Fruit fly (Drosophila melanogaster) whole organism, embryonic: ENCODE results near the gene Sumo.

Experiments used
- Atf3 ChIP-seq: fragments of 200-800 bp; sonication (Bioruptor generic); optimal IDR thresholded peaks from 3 replicates; lab custom pipeline; 2016; ENCODE audit warnings: missing biosample characterization, missing genetic modification characterization
- CG12391 ChIP-seq: fragments of 200-800 bp; sonication (Bioruptor generic); optimal IDR thresholded peaks from 3 replicates; lab custom pipeline; 2018; ENCODE audit warnings: missing biosample characterization, mild to moderate bottlenecking, missing genetic modification characterization, moderate library complexity
- CG12942 ChIP-seq: fragments of 200-800 bp; sonication (Bioruptor generic); optimal IDR thresholded peaks from 3 replicates; lab custom pipeline; 2016; ENCODE audit warnings: missing biosample characterization, missing genetic modification characterization
- CG13287 ChIP-seq: fragments of 200-800 bp; sonication (Bioruptor generic); IDR thresholded peaks from 2 replicates; pipeline ENCODE4 v1.3.6; 2022; ENCODE audit warnings: missing biosample characterization, missing genetic modification characterization; ENCODE audit not compliant: partially characterized antibody
- CG15479 ChIP-seq: fragments of 200-800 bp; sonication (Bioruptor generic); optimal IDR thresholded peaks from 3 replicates; lab custom pipeline; 2019; ENCODE audit warnings: missing biosample characterization, mild to moderate bottlenecking, missing genetic modification characterization, moderate library complexity
- CG15514 ChIP-seq: fragments of 200-800 bp; sonication (Bioruptor generic); optimal IDR thresholded peaks from 3 replicates; lab custom pipeline; 2017; ENCODE audit warnings: missing biosample characterization, missing genetic modification characterization, mild to moderate bottlenecking, moderate library complexity, missing genetic modification reagents
- CG1647 ChIP-seq: fragments of 200-800 bp; sonication (Bioruptor generic); optimal IDR thresholded peaks from 3 replicates; lab custom pipeline; 2016; ENCODE audit warnings: missing biosample characterization, missing genetic modification characterization
- CG1832 ChIP-seq: fragments of 200-800 bp; sonication (Bioruptor generic); optimal IDR thresholded peaks from 2 replicates; lab custom pipeline; 2017; ENCODE audit warnings: missing biosample characterization, mild to moderate bottlenecking, missing genetic modification characterization, inconsistent platforms
- CG18764 ChIP-seq: fragments of 200-800 bp; sonication (Bioruptor generic); optimal IDR thresholded peaks from 3 replicates; lab custom pipeline; 2016; ENCODE audit warnings: missing biosample characterization, missing genetic modification characterization
- CG2889 ChIP-seq: fragments of 200-800 bp; sonication (Bioruptor generic); IDR thresholded peaks from 3 replicates; pipeline ENCODE4 v1.3.6; 2022; ENCODE audit warnings: missing biosample characterization, missing genetic modification characterization
- CG31388 ChIP-seq: fragments of 200-800 bp; sonication (Bioruptor generic); optimal IDR thresholded peaks from 2 replicates; lab custom pipeline; 2016; ENCODE audit warnings: missing biosample characterization, missing genetic modification characterization
- CG31441 ChIP-seq: fragments of 200-800 bp; sonication (Bioruptor generic); IDR thresholded peaks from 2 replicates; pipeline ENCODE4 v1.3.6; 2022; ENCODE audit warnings: missing biosample characterization, missing genetic modification characterization
- CG43689 ChIP-seq: fragments of 200-800 bp; sonication (Bioruptor generic); IDR thresholded peaks from 2 replicates; pipeline ENCODE4 v1.3.6; 2022; ENCODE audit warnings: missing biosample characterization, missing genetic modification characterization
- CG4424 ChIP-seq: fragments of 200-800 bp; sonication (Bioruptor generic); optimal IDR thresholded peaks from 3 replicates; lab custom pipeline; 2016; ENCODE audit warnings: missing biosample characterization, missing genetic modification characterization
- CG4617 ChIP-seq: fragments of 200-800 bp; sonication (Bioruptor generic); optimal IDR thresholded peaks from 3 replicates; lab custom pipeline; 2016; ENCODE audit warnings: missing biosample characterization, missing genetic modification characterization, borderline replicate concordance
- CG6175 ChIP-seq: fragments of 200-800 bp; sonication (Bioruptor generic); IDR thresholded peaks from 3 replicates; pipeline ENCODE4 v1.3.6; 2022; ENCODE audit warnings: missing biosample characterization, missing genetic modification characterization
- CG9797 ChIP-seq: fragments of 200-800 bp; sonication (Bioruptor generic); optimal IDR thresholded peaks from 3 replicates; lab custom pipeline; 2018; ENCODE audit warnings: missing biosample characterization, mild to moderate bottlenecking, missing genetic modification characterization
- Dek ChIP-seq: fragments of 200-800 bp; sonication (Bioruptor generic); optimal IDR thresholded peaks from 3 replicates; lab custom pipeline; 2019; ENCODE audit warnings: missing biosample characterization, mild to moderate bottlenecking, missing genetic modification characterization, moderate library complexity
- Dip3 ChIP-seq: fragments of 200-800 bp; sonication (Bioruptor generic); optimal IDR thresholded peaks from 3 replicates; lab custom pipeline; 2016; ENCODE audit warnings: missing biosample characterization, missing genetic modification characterization
- Elba2 ChIP-seq: fragments of 200-800 bp; sonication (Bioruptor generic); optimal IDR thresholded peaks from 3 replicates; lab custom pipeline; 2016; ENCODE audit warnings: missing biosample characterization, missing genetic modification characterization
- Ets65A ChIP-seq: fragments of 200-800 bp; sonication (Bioruptor generic); peaks from one replicate; lab custom pipeline; 2016; ENCODE audit warnings: missing biosample characterization, missing genetic modification characterization
- GATAe ChIP-seq: fragments of 200-800 bp; sonication (Bioruptor generic); conservative IDR thresholded peaks from 2 replicates; pipeline ENCODE4 v1.3.6; 2022; ENCODE audit warnings: missing biosample characterization, missing genetic modification characterization
- HHEX ChIP-seq: fragments of 200-800 bp; sonication (Bioruptor generic); optimal IDR thresholded peaks from 3 replicates; lab custom pipeline; 2017; ENCODE audit warnings: missing biosample characterization, mild to moderate bottlenecking, missing genetic modification characterization, missing genetic modification reagents
- Hr39 ChIP-seq: fragments of >200 bp; optimal IDR thresholded peaks from 2 replicates; lab custom pipeline; 2017
- Lhr ChIP-seq: fragments of 200-800 bp; sonication (Bioruptor generic); optimal IDR thresholded peaks from 3 replicates; lab custom pipeline; 2017; ENCODE audit warnings: mild to moderate bottlenecking, missing biosample characterization, missing genetic modification reagents, missing genetic modification characterization
- Lpt ChIP-seq: fragments of >200 bp; optimal IDR thresholded peaks from 2 replicates; lab custom pipeline; 2018; ENCODE audit warnings: missing biosample characterization, missing genetic modification characterization
- Mad ChIP-seq: fragments of 200-800 bp; sonication (Bioruptor generic); optimal IDR thresholded peaks from 2 replicates; lab custom pipeline; 2016; ENCODE audit warnings: missing biosample characterization, missing genetic modification characterization
- Myb ChIP-seq: fragments of 200-800 bp; sonication (Bioruptor generic); optimal IDR thresholded peaks from 2 replicates; lab custom pipeline; 2016; ENCODE audit warnings: missing biosample characterization, missing genetic modification characterization
- Nf-YA ChIP-seq: fragments of 200-800 bp; sonication (Bioruptor generic); IDR thresholded peaks from 2 replicates; pipeline ENCODE4 v1.3.6; 2022; ENCODE audit warnings: missing biosample characterization, missing genetic modification characterization
- Poxn ChIP-seq: fragments of 200-800 bp; sonication (Bioruptor generic); IDR thresholded peaks from 2 replicates; pipeline ENCODE4 v1.3.6; 2022; ENCODE audit warnings: missing biosample characterization, missing genetic modification characterization
- Taf1 ChIP-seq: fragments of 200-800 bp; sonication (Bioruptor generic); IDR thresholded peaks from 2 replicates; pipeline ENCODE4 v1.3.6; 2022; ENCODE audit warnings: missing biosample characterization, missing genetic modification characterization
- Usf ChIP-seq: fragments of 200-800 bp; sonication (Bioruptor generic); optimal IDR thresholded peaks from 2 replicates; lab custom pipeline; 2017; ENCODE audit warnings: missing genotype, missing biosample characterization, missing genetic modification characterization
- YL-1 ChIP-seq: fragments of 200-800 bp; sonication (Bioruptor generic); optimal IDR thresholded peaks from 3 replicates; lab custom pipeline; 2017; ENCODE audit warnings: missing biosample characterization, mild to moderate bottlenecking, missing genetic modification characterization
- ash1 ChIP-seq: fragments of 200-800 bp; sonication (Bioruptor generic); optimal IDR thresholded peaks from 2 replicates; lab custom pipeline; 2018; ENCODE audit warnings: missing biosample characterization, mild to moderate bottlenecking, missing genetic modification characterization
- cato ChIP-seq: fragments of 200-800 bp; sonication (Bioruptor generic); optimal IDR thresholded peaks from 2 replicates; lab custom pipeline; 2016; ENCODE audit warnings: missing biosample characterization, missing genetic modification characterization, borderline replicate concordance
- danr ChIP-seq: fragments of 200-800 bp; sonication (Bioruptor generic); IDR thresholded peaks from 2 replicates; pipeline ENCODE4 v1.3.6; 2022; ENCODE audit warnings: missing biosample characterization, missing genetic modification characterization
- dmrt99B ChIP-seq: fragments of 200-800 bp; sonication (Bioruptor generic); optimal IDR thresholded peaks from 2 replicates; lab custom pipeline; 2018; ENCODE audit warnings: missing biosample characterization, mild to moderate bottlenecking, missing genetic modification characterization, moderate library complexity
- emc ChIP-seq: fragments of 200-800 bp; sonication (Bioruptor generic); optimal IDR thresholded peaks from 2 replicates; lab custom pipeline; 2016; ENCODE audit warnings: missing biosample characterization, missing genetic modification characterization
- exex ChIP-seq: fragments of 200-800 bp; sonication (Bioruptor generic); optimal IDR thresholded peaks from 4 replicates; lab custom pipeline; 2018; ENCODE audit warnings: missing biosample characterization, mild to moderate bottlenecking, missing genetic modification characterization, moderate library complexity
- fd102C ChIP-seq: fragments of 200-800 bp; sonication (Bioruptor generic); optimal IDR thresholded peaks from 2 replicates; lab custom pipeline; 2018; ENCODE audit warnings: missing biosample characterization, mild to moderate bottlenecking, missing genetic modification characterization, moderate library complexity
- gro ChIP-seq: fragments of 200-800 bp; sonication (Bioruptor generic); optimal IDR thresholded peaks from 2 replicates; lab custom pipeline; 2016; ENCODE audit warnings: missing biosample characterization, missing genetic modification characterization
- h ChIP-seq: fragments of >200 bp; optimal IDR thresholded peaks from 2 replicates; lab custom pipeline; 2017
- hkb ChIP-seq, 2 experiments: fragments of 200-800 bp in 1 of 2; fragments of >200 bp in 1 of 2; sonication (Bioruptor generic) in 1 of 2; IDR thresholded peaks in 1 of 2; optimal IDR thresholded peaks in 1 of 2; 2 replicates each; pipeline versions ENCODE4 v1.3.6 to Lab custom; 2017 to 2022; ENCODE audit warnings: missing biosample characterization in 1 of 2, missing genetic modification characterization in 1 of 2
- jing ChIP-seq: fragments of 200-800 bp; sonication (Bioruptor generic); optimal IDR thresholded peaks from 2 replicates; lab custom pipeline; 2018; ENCODE audit warnings: missing biosample characterization, mild to moderate bottlenecking, missing genetic modification characterization
- maf-S ChIP-seq: fragments of 200-800 bp; sonication (Bioruptor generic); optimal IDR thresholded peaks from 2 replicates; lab custom pipeline; 2016; ENCODE audit warnings: missing biosample characterization, missing genetic modification characterization
- otp ChIP-seq: fragments of 200-800 bp; sonication (Bioruptor generic); IDR thresholded peaks from 3 replicates; pipeline ENCODE4, ENCODE4 v1.3.6; 2022; ENCODE audit warnings: missing biosample characterization, missing genetic modification characterization
- pan ChIP-seq, 4 experiments: fragments of >200 bp in 3 of 4; fragments of 200-800 bp in 1 of 4; sonication (Bioruptor generic) in 1 of 4; optimal IDR thresholded peaks in 3 of 4; IDR thresholded peaks in 1 of 4; 2 replicates each; pipeline versions ENCODE4 v1.3.6 to Lab custom; 2017 to 2022; ENCODE audit warnings: missing biosample characterization in 2 of 4, missing genetic modification characterization in 2 of 4, mixed read lengths in 1 of 4
- ranshi ChIP-seq: fragments of 200-800 bp; sonication (Bioruptor generic); IDR thresholded peaks from 2 replicates; pipeline ENCODE4 v1.3.6; 2022; ENCODE audit warnings: missing biosample characterization, missing genetic modification characterization
- seq ChIP-seq: fragments of 200-800 bp; sonication (Bioruptor generic); IDR thresholded peaks from 2 replicates; pipeline ENCODE4 v1.3.6; 2022; ENCODE audit warnings: missing biosample characterization, missing genetic modification characterization
- trem ChIP-seq: fragments of 200-800 bp; optimal IDR thresholded peaks from 3 replicates; lab custom pipeline; 2019; ENCODE audit warnings: missing biosample characterization, mild to moderate bottlenecking, missing genetic modification characterization, moderate library complexity
- zf30C ChIP-seq: fragments of 200-800 bp; sonication (Bioruptor generic); optimal IDR thresholded peaks from 3 replicates; lab custom pipeline; 2018; ENCODE audit warnings: missing biosample characterization, mild to moderate bottlenecking, missing genetic modification characterization

The Sumo gene

DNA sequence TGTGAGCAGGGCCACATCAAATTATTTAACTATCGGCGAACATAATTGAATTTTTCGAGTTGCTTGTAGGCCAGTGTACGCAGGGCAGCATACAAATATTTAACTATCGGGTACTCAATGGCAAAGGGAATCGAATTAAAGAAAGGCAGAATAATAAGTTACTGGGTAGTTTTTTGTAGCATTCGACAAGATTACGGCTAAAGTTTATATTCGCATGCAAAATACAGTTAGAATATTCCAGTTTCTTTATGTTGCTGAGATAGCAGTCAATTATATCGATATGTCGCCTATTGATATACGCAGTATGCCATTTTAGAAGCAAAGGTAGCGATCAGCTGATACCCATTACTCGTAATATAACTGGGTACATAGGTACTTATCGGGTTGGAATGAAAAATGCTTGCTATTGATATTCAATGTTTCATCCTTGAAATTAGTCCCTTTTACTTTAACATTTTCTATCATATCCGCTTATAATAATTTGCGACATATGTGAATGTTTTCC, 621 bp upstream of the Sumo start (continued):
- TF ChIP-seq CG6175 (GFP tag; lab: Robert Waterston, UW) = no peak
- peak; percentile 73 for TF ChIP-seq gro (GFP tag; lab: Kevin White, UChicago)
- no peak for TF ChIP-seq ash1 (GFP tag; lab: Kevin White, UChicago)
- no peak for TF ChIP-seq Elba2 (GFP tag; lab: Kevin White, UChicago)
- TF ChIP-seq emc (GFP tag; lab: Kevin White, UChicago) = no peak
- no peak for TF ChIP-seq Lpt (GFP tag; lab: Kevin White, UChicago)
- TF ChIP-seq ranshi (GFP tag; lab: Robert Waterston, UW) = peak; percentile 62
- peak; percentile 4 for TF ChIP-seq CG15514
- no peak for TF ChIP-seq exex (tag; lab: Kevin White, UChicago)
- peak; percentile 83 for TF ChIP-seq CG13287 (GFP tag; lab: Robert Waterston, UW)
- TF ChIP-seq CG9797 (GFP tag; lab: Kevin White, UChicago) = no peak
- peak; percentile 29 for TF ChIP-seq trem (tag; lab: Kevin White, UChicago)
- TF ChIP-seq hkb (optimal IDR thresholded peaks at IDR 0.05; lab: Kevin White, UChicago) = no peak
- peak; percentile 73 for TF ChIP-seq hkb (GFP tag; IDR thresholded peaks at IDR 0.05; lab: Robert Waterston, UW)
- TF ChIP-seq jing (GFP tag; lab: Kevin White, UChicago) = no peak
- no peak for TF ChIP-seq CG43689 (GFP tag; lab: Robert Waterston, UW)
- TF ChIP-seq Poxn = no peak
- TF ChIP-seq CG31388 = no peak
- peak; percentile 69 for TF ChIP-seq CG1647 (GFP tag; lab: Kevin White, UChicago)
- peak; percentile 9 for TF ChIP-seq maf-S (GFP tag; lab: Kevin White, UChicago)
- no peak; the same call in 1 of the 2 replicates for TF ChIP-seq CG31441 (GFP tag; lab: Robert Waterston, UW)
- TF ChIP-seq YL-1 (GFP tag; lab: Kevin White, UChicago) = peak; percentile 22
- TF ChIP-seq CG4617 (GFP tag; lab: Kevin White, UChicago) = peak; percentile 30
- TF ChIP-seq pan (optimal IDR thresholded peaks at IDR 0.05; lab: Kevin White, UChicago) = peak in 1 of 2 experiments; percentile 52
- no peak for TF ChIP-seq pan (GFP tag; optimal IDR thresholded peaks at IDR 0.05 in 1 of 2, IDR thresholded peaks at IDR 0.05 in 1 of 2)
- TF ChIP-seq Lhr (GFP tag; lab: Kevin White, UChicago) = no peak
- peak; percentile 41 for TF ChIP-seq CG4424 (GFP tag; lab: Kevin White, UChicago)
- peak; percentile 16; the same call in 1 of the 2 replicates for TF ChIP-seq seq (GFP tag; lab: Robert Waterston, UW)
- TF ChIP-seq GATAe (GFP tag; lab: Robert Waterston, UW) = no peak
- no peak for TF ChIP-seq Hr39 (lab: Kevin White, UChicago)
- TF ChIP-seq Mad (GFP tag; lab: Kevin White, UChicago) = peak; percentile 3
- peak; percentile 50 for TF ChIP-seq CG12391 (tag; lab: Kevin White, UChicago)
- no peak for TF ChIP-seq Usf (GFP tag; lab: Kevin White, UChicago)
- no peak for TF ChIP-seq zf30C (GFP tag; lab: Kevin White, UChicago)
- no peak for TF ChIP-seq CG12942 (GFP tag; lab: Kevin White, UChicago)
- no peak for TF ChIP-seq h (lab: Kevin White, UChicago)
- no peak for TF ChIP-seq danr (GFP tag; lab: Robert Waterston, UW)
- TF ChIP-seq CG15479 (GFP tag; lab: Kevin White, UChicago) = no peak
- no peak for TF ChIP-seq cato (GFP tag; lab: Kevin White, UChicago)
- peak; percentile 93 for TF ChIP-seq CG2889 (GFP tag; lab: Robert Waterston, UW)
- TF ChIP-seq Taf1 (GFP tag; lab: Robert Waterston, UW) = no peak
- TF ChIP-seq HHEX = peak; percentile 65
- no peak for TF ChIP-seq Dip3 (GFP tag; lab: Kevin White, UChicago)
- no peak for TF ChIP-seq Dek (tag; lab: Kevin White, UChicago)
- peak; percentile 23 for TF ChIP-seq Myb (GFP tag; lab: Kevin White, UChicago)
- 0 out of 2 replicates have a peak, but pooled peaks have one; percentile 34 for TF ChIP-seq Nf-YA (GFP tag; lab: Robert Waterston, UW)
- no peak for TF ChIP-seq CG1832 (GFP tag; lab: Kevin White, UChicago)
- TF ChIP-seq Ets65A = peak; percentile 89
- no peak for TF ChIP-seq dmrt99B (tag; lab: Kevin White, UChicago)
- peak; percentile 23 for TF ChIP-seq Atf3 (GFP tag; lab: Kevin White, UChicago)
- TF ChIP-seq fd102C (GFP tag; lab: Kevin White, UChicago) = no peak
- TF ChIP-seq otp (GFP tag; lab: Robert Waterston, UW) = no peak
- TF ChIP-seq CG18764 (GFP tag; lab: Kevin White, UChicago) = no peak
